Fruit fly (Drosophila melanogaster): ENCODE measurements around the gene Ir85a.

Gene Ir85a

dm6 chr3R:8811323-8811936 lies 16.9 kb downstream of the Ir85a start (continued):
- TF ChIP-seq CG5953 (GFP tag; IDR thresholded peaks at IDR 0.05) (peak; percentile 98), Hr78 (GFP tag; optimal IDR thresholded peaks at IDR 0.05) (peak in 1 of 2 experiments; percentile 85), ssp (GFP tag; IDR thresholded peaks at IDR 0.05) (peak; percentile 92), CG17829 (tag; optimal IDR thresholded peaks at IDR 0.05) (peak; percentile 99), Asciz (GFP tag; optimal IDR thresholded peaks at IDR 0.05) (peak; percentile 97), NFAT (GFP tag; IDR thresholded peaks at IDR 0.05) (peak; percentile 99), eyg (GFP tag; optimal IDR thresholded peaks at IDR 0.05) (peak; percentile 98), CG1647 (GFP tag; optimal IDR thresholded peaks at IDR 0.05) (peak; percentile 99), stc (GFP tag; IDR thresholded peaks at IDR 0.05) (peak; percentile 98), CG1602 (GFP tag; optimal IDR thresholded peaks at IDR 0.05) (peak; percentile 98), ftz-f1 (GFP tag; optimal IDR thresholded peaks at IDR 0.05) (peak; percentile 91), pros (GFP tag; optimal IDR thresholded peaks at IDR 0.05) (peak; percentile 59), pan (optimal IDR thresholded peaks at IDR 0.05) (no peak), pan (GFP tag; optimal IDR thresholded peaks at IDR 0.05 in 1 of 2, IDR thresholded peaks at IDR 0.05 in 1 of 2) (peak in 1 of 2 experiments; percentile 99), CG17612 (GFP tag; IDR thresholded peaks at IDR 0.05) (peak; percentile 96), CG15514 (GFP tag; optimal IDR thresholded peaks at IDR 0.05) (peak; percentile 95), CG31388 (GFP tag; optimal IDR thresholded peaks at IDR 0.05) (peak; percentile 97), kni (GFP tag; optimal IDR thresholded peaks at IDR 0.05) (peak; percentile 94), mirr (GFP tag; optimal IDR thresholded peaks at IDR 0.05) (peak; percentile 98), CG11695 (GFP tag; IDR thresholded peaks at IDR 0.05) (peak; percentile 99), HmgD (GFP tag; optimal IDR thresholded peaks at IDR 0.05) (peak; percentile 98), dmrt11E (tag; optimal IDR thresholded peaks at IDR 0.05) (peak; percentile 96), Mad (GFP tag; optimal IDR thresholded peaks at IDR 0.05) (peak; percentile 99), Bteb2 (GFP tag; optimal IDR thresholded peaks at IDR 0.05) (peak; percentile 99), Dp (GFP tag; optimal IDR thresholded peaks at IDR 0.05) (peak; percentile 37), tx (GFP tag; optimal IDR thresholded peaks at IDR 0.05) (peak; percentile 98), caup (GFP tag; optimal IDR thresholded peaks at IDR 0.05; ENCODE audit: severe bottlenecking) (peak; percentile 99), Deaf1 (tag; optimal IDR thresholded peaks at IDR 0.05) (peak; percentile 88), CG34224 (GFP tag; IDR thresholded peaks at IDR 0.05; ENCODE audit: partially characterized antibody) (no peak; the same call in 2 of the 3 replicates), CG31441 (GFP tag; IDR thresholded peaks at IDR 0.05) (peak; percentile 88), CG2712 (tag; optimal IDR thresholded peaks at IDR 0.05) (peak; percentile 99), CG2889 (GFP tag; IDR thresholded peaks at IDR 0.05) (peak; percentile 99), wdn (GFP tag; IDR thresholded peaks at IDR 0.05) (peak; percentile 99), CG17802 (tag; optimal IDR thresholded peaks at IDR 0.05) (peak; percentile 90), Optix (GFP tag; IDR thresholded peaks at IDR 0.05) (peak; percentile 97), ap (GFP tag; IDR thresholded peaks at IDR 0.05) (peak; percentile 98), CG32772 (GFP tag; IDR thresholded peaks at IDR 0.05) (peak; percentile 98), Bdp1 (GFP tag; optimal IDR thresholded peaks at IDR 0.05) (peak; percentile 94), sr (GFP tag; IDR thresholded peaks at IDR 0.05) (peak; percentile 94), CG32767 (GFP tag; IDR thresholded peaks at IDR 0.05) (peak; percentile 98), br (optimal IDR thresholded peaks at IDR 0.05) (no peak), C15 (GFP tag; IDR thresholded peaks at IDR 0.05) (peak; percentile 98), Hmx (GFP tag; optimal IDR thresholded peaks at IDR 0.05) (peak; percentile 97), CG12104 (GFP tag; optimal IDR thresholded peaks at IDR 0.05) (peak; percentile 99), hbn (GFP tag; IDR thresholded peaks at IDR 0.05; ENCODE audit: partially characterized antibody) (no peak), CG12299 (tag; optimal IDR thresholded peaks at IDR 0.05) (peak; percentile 98), BEAF-32 (GFP tag; optimal IDR thresholded peaks at IDR 0.05) (peak; percentile 32), CG13624 (GFP tag; optimal IDR thresholded peaks at IDR 0.05) (peak; percentile 99), CG33213 (GFP tag; optimal IDR thresholded peaks at IDR 0.05) (peak; percentile 99), Mrtf (GFP tag; IDR thresholded peaks at IDR 0.05) (peak; percentile 99; the same call in 2 of the 3 replicates), CG10321 (GFP tag; IDR thresholded peaks at IDR 0.05) (peak; percentile 85)

Measured in whole organism, embryonic.